Worm (Caenorhabditis elegans) whole organism, L2 larva: ENCODE measurements around the gene nas-18.

Experiments
- R02D3.7 ChIP-seq: fragments of 150-350 bp; optimal IDR thresholded peaks from 2 replicates; lab custom pipeline; 2014; ENCODE audit warnings: missing biosample characterization, missing genetic modification characterization
- aly-2 ChIP-seq: fragments of 150-350 bp; optimal IDR thresholded peaks from 2 replicates; lab custom pipeline; 2014; ENCODE audit warnings: missing biosample characterization, missing genetic modification characterization
- crh-2 ChIP-seq: sonication (generic microtip); optimal IDR thresholded peaks from 2 replicates; lab custom pipeline; 2017; ENCODE audit warnings: missing biosample characterization, missing genetic modification characterization
- nhr-237 ChIP-seq: fragments of 150-350 bp; optimal IDR thresholded peaks from 2 replicates; lab custom pipeline; 2014; ENCODE audit warnings: missing biosample characterization, missing genetic modification characterization
- nhr-77 ChIP-seq: fragments of 150-350 bp; optimal IDR thresholded peaks from 2 replicates; lab custom pipeline; 2014; ENCODE audit warnings: missing biosample characterization, missing genetic modification characterization
- snpc-4 ChIP-seq: fragments of 150-350 bp; optimal IDR thresholded peaks from 2 replicates; lab custom pipeline; 2014; ENCODE audit warnings: missing biosample characterization, missing genetic modification characterization

- TF ChIP-seq nhr-77 (tag; lab: Kevin White, UChicago) = no peak
- no peak for TF ChIP-seq R02D3.7 (tag; lab: Kevin White, UChicago)
- TF ChIP-seq snpc-4 (tag; lab: Kevin White, UChicago) = no peak
- TF ChIP-seq crh-2 (tag; lab: Kevin White, UChicago) = no peak
- no peak for TF ChIP-seq aly-2 (tag; lab: Kevin White, UChicago)
- TF ChIP-seq nhr-237 (tag; lab: Kevin White, UChicago) = no peak
These were observed 49.3 kb upstream of the nas-18 start, which contains the start of gene grl-7 for ce11 chrV:11346912-11347311.
